Worm (Caenorhabditis elegans) whole organism, young adult: ENCODE data around the gene polk-1.
A peak's percentile ranks its signal among the peaks of the same experiment; 100 is the strongest.

ENCODE experiments used
- C06A6.2 ChIP-seq: fragments of 200-800 bp; sonication (Bioruptor generic); conservative IDR thresholded peaks from 2 replicates; pipeline ENCODE4 v1.3.6; 2022; ENCODE audit warnings: missing genetic modification characterization, missing compliant biosample characterization
- D2030.7 ChIP-seq: fragments of 200-800 bp; sonication (Bioruptor generic); IDR thresholded peaks from 2 replicates; pipeline ENCODE4 v1.3.6; 2022; ENCODE audit warnings: missing genetic modification reagents, missing genetic modification characterization, missing compliant biosample characterization
- F37B4.10 ChIP-seq: fragments of 200-800 bp; sonication (Bioruptor generic); IDR thresholded peaks from 2 replicates; pipeline ENCODE4 v1.3.6; 2022; ENCODE audit warnings: missing genetic modification characterization, missing compliant biosample characterization
- F55B11.4 ChIP-seq: sonication (generic microtip); optimal IDR thresholded peaks from 2 replicates; lab custom pipeline; 2016; ENCODE audit warnings: missing compliant biosample characterization, missing genetic modification characterization, borderline replicate concordance; ENCODE audit not compliant: insufficient read depth
- K11D2.4 ChIP-seq: fragments of 200-800 bp; sonication (Bioruptor generic); IDR thresholded peaks from 2 replicates; pipeline ENCODE4 v1.3.6; 2022; ENCODE audit warnings: missing genetic modification reagents, missing genetic modification characterization, missing compliant biosample characterization
- K12H6.12 ChIP-seq: fragments of 200-800 bp; sonication (Bioruptor generic); optimal IDR thresholded peaks from 2 replicates; lab custom pipeline; 2018; ENCODE audit warnings: mild to moderate bottlenecking, missing genetic modification characterization, missing compliant biosample characterization
- T26A5.8 ChIP-seq: sonication (generic microtip); optimal IDR thresholded peaks from 2 replicates; lab custom pipeline; 2016; ENCODE audit warnings: missing genetic modification characterization, missing compliant biosample characterization
- Y79H2A.3 ChIP-seq: fragments of 200-800 bp; sonication (Bioruptor generic); conservative IDR thresholded peaks from 2 replicates; pipeline ENCODE4 v1.3.6; 2022; ENCODE audit warnings: missing genetic modification reagents, missing genetic modification characterization, missing compliant biosample characterization
- Y95B8A.8 ChIP-seq: fragments of 200-800 bp; sonication (Bioruptor generic); IDR thresholded peaks from 2 replicates; pipeline ENCODE4 v1.3.6; 2022; ENCODE audit warnings: missing genetic modification reagents, missing genetic modification characterization, missing compliant biosample characterization
- athp-1 ChIP-seq: sonication (generic microtip); optimal IDR thresholded peaks from 2 replicates; lab custom pipeline; 2017; ENCODE audit warnings: mild to moderate bottlenecking, missing genetic modification characterization, missing compliant biosample characterization
- attf-3 ChIP-seq: fragments of 200-800 bp; sonication (Bioruptor generic); conservative IDR thresholded peaks from 2 replicates; pipeline ENCODE4 v1.3.6; 2022; ENCODE audit warnings: missing genetic modification reagents, missing genetic modification characterization, missing compliant biosample characterization
- bed-1 ChIP-seq: fragments of 200-800 bp; sonication (Bioruptor generic); IDR thresholded peaks from 2 replicates; pipeline ENCODE4 v1.3.6; 2022; ENCODE audit warnings: missing genetic modification reagents, missing genetic modification characterization, missing compliant biosample characterization
- ccch-3 ChIP-seq: fragments of 200-800 bp; sonication (Bioruptor generic); optimal IDR thresholded peaks from 2 replicates; lab custom pipeline; 2018; ENCODE audit warnings: mild to moderate bottlenecking, missing genetic modification characterization, missing compliant biosample characterization
- ceh-40 ChIP-seq: fragments of 200-800 bp; sonication (Bioruptor generic); IDR thresholded peaks from 2 replicates; pipeline ENCODE4 v1.3.6; 2022; ENCODE audit warnings: missing genetic modification characterization, missing compliant biosample characterization
- ceh-79 ChIP-seq: sonication (generic microtip); optimal IDR thresholded peaks from 2 replicates; lab custom pipeline; 2017; ENCODE audit warnings: mild to moderate bottlenecking, missing genetic modification characterization, missing compliant biosample characterization
- ceh-91 ChIP-seq: fragments of 200-800 bp; sonication (Bioruptor generic); IDR thresholded peaks from 2 replicates; pipeline ENCODE4 v1.3.6; 2022; ENCODE audit warnings: missing genetic modification reagents, missing genetic modification characterization, missing compliant biosample characterization
- chd-7 ChIP-seq: sonication (generic microtip); optimal IDR thresholded peaks from 2 replicates; lab custom pipeline; 2016; ENCODE audit warnings: mild to moderate bottlenecking, missing genetic modification characterization, moderate library complexity, missing compliant biosample characterization
- egl-44 ChIP-seq: fragments of 200-800 bp; sonication (Bioruptor generic); IDR thresholded peaks from 2 replicates; pipeline ENCODE4 v1.3.6; 2022; ENCODE audit warnings: missing genetic modification reagents, missing genetic modification characterization, missing compliant biosample characterization
- egrh-3 ChIP-seq: fragments of 200-800 bp; sonication (Bioruptor generic); IDR thresholded peaks from 2 replicates; pipeline ENCODE4 v1.3.6; 2022; ENCODE audit warnings: missing genetic modification reagents, missing genetic modification characterization, missing compliant biosample characterization
- ets-4 ChIP-seq: fragments of 200-800 bp; sonication (Bioruptor generic); optimal IDR thresholded peaks from 2 replicates; lab custom pipeline; 2018; ENCODE audit warnings: mild to moderate bottlenecking, missing genetic modification characterization, missing compliant biosample characterization
- gei-17 ChIP-seq: fragments of 200-800 bp; sonication (Bioruptor generic); optimal IDR thresholded peaks from 2 replicates; lab custom pipeline; 2018; ENCODE audit warnings: mild to moderate bottlenecking, missing genetic modification characterization, missing compliant biosample characterization
- hmg-1.2 ChIP-seq: fragments of 200-800 bp; sonication (Bioruptor generic); IDR thresholded peaks from 2 replicates; pipeline ENCODE4 v1.3.6; 2022; ENCODE audit warnings: missing genetic modification reagents, missing genetic modification characterization, missing compliant biosample characterization
- hmg-20 ChIP-seq: fragments of 200-800 bp; sonication (Bioruptor generic); IDR thresholded peaks from 2 replicates; pipeline ENCODE4 v1.3.6; 2022; ENCODE audit warnings: missing genetic modification reagents, missing genetic modification characterization, missing compliant biosample characterization
- hrde-1 ChIP-seq: sonication (generic microtip); optimal IDR thresholded peaks from 2 replicates; lab custom pipeline; 2016; ENCODE audit warnings: missing genetic modification characterization, mild to moderate bottlenecking, missing compliant biosample characterization, moderate library complexity, missing genotype, missing genetic modification reagents, borderline replicate concordance
- let-526 ChIP-seq: fragments of 200-800 bp; sonication (Bioruptor generic); IDR thresholded peaks from 2 replicates; pipeline ENCODE4 v1.3.6; 2022; ENCODE audit warnings: missing genetic modification reagents, missing genetic modification characterization, missing compliant biosample characterization
- let-607 ChIP-seq, 2 experiments: fragments of 200-800 bp in 1 of 2; sonication (Bioruptor generic) in 1 of 2; sonication (generic microtip) in 1 of 2; optimal IDR thresholded peaks; 2 replicates each; lab custom pipeline; 2016 to 2018; ENCODE audit warnings: mild to moderate bottlenecking in 2 of 2, missing compliant biosample characterization in 2 of 2, missing genetic modification characterization in 2 of 2, moderate library complexity in 2 of 2, missing genotype in 1 of 2
- lin-40 ChIP-seq: sonication (generic microtip); optimal IDR thresholded peaks from 2 replicates; lab custom pipeline; 2016; ENCODE audit warnings: missing genetic modification characterization, mild to moderate bottlenecking, missing compliant biosample characterization, missing genotype, missing genetic modification reagents
- lsy-27 ChIP-seq: sonication (generic microtip); optimal IDR thresholded peaks from 2 replicates; lab custom pipeline; 2017; ENCODE audit warnings: missing genetic modification characterization, mild to moderate bottlenecking, missing compliant biosample characterization, antibody characterized with exemption, missing genotype, borderline replicate concordance; ENCODE audit not compliant: insufficient read depth
- madf-6 ChIP-seq: fragments of 200-800 bp; sonication (Bioruptor generic); IDR thresholded peaks from 2 replicates; pipeline ENCODE4 v1.3.6; 2022; ENCODE audit warnings: missing genetic modification reagents, missing genetic modification characterization, missing compliant biosample characterization
- mel-28 ChIP-seq: sonication (generic microtip); optimal IDR thresholded peaks from 2 replicates; lab custom pipeline; 2016; ENCODE audit warnings: borderline replicate concordance, mild to moderate bottlenecking, missing genetic modification characterization, missing compliant biosample characterization
- nfya-1 ChIP-seq: sonication (generic microtip); optimal IDR thresholded peaks from 2 replicates; lab custom pipeline; 2017; ENCODE audit warnings: antibody characterized with exemption, missing compliant biosample characterization, missing genetic modification characterization, borderline replicate concordance; ENCODE audit not compliant: insufficient read depth
- nfya-2 ChIP-seq: fragments of 200-800 bp; sonication (Bioruptor generic); IDR thresholded peaks from 2 replicates; pipeline ENCODE4 v1.3.6; 2022; ENCODE audit warnings: missing genetic modification reagents, missing genetic modification characterization, missing compliant biosample characterization
- nfyb-1 ChIP-seq: fragments of 200-800 bp; sonication (Bioruptor generic); IDR thresholded peaks from 2 replicates; pipeline ENCODE4 v1.3.6; 2022; ENCODE audit warnings: missing genetic modification reagents, missing genetic modification characterization, missing compliant biosample characterization
- nhr-120 ChIP-seq: fragments of 200-800 bp; sonication (Bioruptor generic); IDR thresholded peaks from 2 replicates; pipeline ENCODE4 v1.3.6; 2022; ENCODE audit warnings: missing genetic modification characterization, missing compliant biosample characterization
- nhr-80 ChIP-seq: sonication (generic microtip); optimal IDR thresholded peaks from 2 replicates; lab custom pipeline; 2016; ENCODE audit warnings: missing genetic modification characterization, missing compliant biosample characterization
- pbrm-1 ChIP-seq: fragments of 200-800 bp; sonication (Bioruptor generic); IDR thresholded peaks from 2 replicates; pipeline ENCODE4 v1.3.6; 2022; ENCODE audit warnings: missing genetic modification reagents, missing genetic modification characterization, missing compliant biosample characterization
- rcor-1 ChIP-seq: fragments of 200-800 bp; sonication (Bioruptor generic); IDR thresholded peaks from 2 replicates; pipeline ENCODE4 v1.3.6; 2022; ENCODE audit warnings: missing genetic modification reagents, missing genetic modification characterization, missing compliant biosample characterization
- snpc-1.1 ChIP-seq: sonication (generic microtip); optimal IDR thresholded peaks from 2 replicates; lab custom pipeline; 2017; ENCODE audit warnings: missing genetic modification characterization, mild to moderate bottlenecking, missing compliant biosample characterization, antibody characterized with exemption, moderate library complexity, missing genotype, missing genetic modification reagents; ENCODE audit not compliant: insufficient read depth
- snpc-1.3 ChIP-seq: sonication (generic microtip); optimal IDR thresholded peaks from 2 replicates; lab custom pipeline; 2017; ENCODE audit warnings: missing genetic modification characterization, mild to moderate bottlenecking, missing compliant biosample characterization, antibody characterized with exemption, moderate library complexity, missing genotype, missing genetic modification reagents; ENCODE audit not compliant: insufficient read depth
- snpc-3.4 ChIP-seq: sonication (generic microtip); optimal IDR thresholded peaks from 2 replicates; lab custom pipeline; 2017; ENCODE audit warnings: missing genetic modification characterization, mild to moderate bottlenecking, missing compliant biosample characterization, antibody characterized with exemption, moderate library complexity, missing genotype, missing genetic modification reagents
- somi-1 ChIP-seq: fragments of 200-800 bp; sonication (Bioruptor generic); optimal IDR thresholded peaks from 2 replicates; lab custom pipeline; 2018; ENCODE audit warnings: mild to moderate bottlenecking, missing genetic modification characterization, missing compliant biosample characterization
- tbx-9 ChIP-seq: sonication (generic microtip); optimal IDR thresholded peaks from 2 replicates; lab custom pipeline; 2016; ENCODE audit warnings: borderline replicate concordance, missing genetic modification characterization, inconsistent platforms, missing compliant biosample characterization
- unc-130 ChIP-seq: sonication (generic microtip); optimal IDR thresholded peaks from 2 replicates; lab custom pipeline; 2016; ENCODE audit warnings: missing genetic modification reagents, missing genetic modification characterization, missing compliant biosample characterization
- zim-3 ChIP-seq: sonication (generic microtip); optimal IDR thresholded peaks from 2 replicates; lab custom pipeline; 2017; ENCODE audit warnings: mild to moderate bottlenecking, missing genetic modification characterization, moderate library complexity, missing compliant biosample characterization
- ztf-26 ChIP-seq: sonication (generic microtip); optimal IDR thresholded peaks from 2 replicates; lab custom pipeline; 2017; ENCODE audit warnings: missing genetic modification characterization, missing compliant biosample characterization
- ztf-3 ChIP-seq: fragments of 200-800 bp; sonication (Bioruptor generic); optimal IDR thresholded peaks from 2 replicates; lab custom pipeline; 2018; ENCODE audit warnings: mild to moderate bottlenecking, missing genetic modification characterization, missing compliant biosample characterization

The polk-1 gene

DNA sequence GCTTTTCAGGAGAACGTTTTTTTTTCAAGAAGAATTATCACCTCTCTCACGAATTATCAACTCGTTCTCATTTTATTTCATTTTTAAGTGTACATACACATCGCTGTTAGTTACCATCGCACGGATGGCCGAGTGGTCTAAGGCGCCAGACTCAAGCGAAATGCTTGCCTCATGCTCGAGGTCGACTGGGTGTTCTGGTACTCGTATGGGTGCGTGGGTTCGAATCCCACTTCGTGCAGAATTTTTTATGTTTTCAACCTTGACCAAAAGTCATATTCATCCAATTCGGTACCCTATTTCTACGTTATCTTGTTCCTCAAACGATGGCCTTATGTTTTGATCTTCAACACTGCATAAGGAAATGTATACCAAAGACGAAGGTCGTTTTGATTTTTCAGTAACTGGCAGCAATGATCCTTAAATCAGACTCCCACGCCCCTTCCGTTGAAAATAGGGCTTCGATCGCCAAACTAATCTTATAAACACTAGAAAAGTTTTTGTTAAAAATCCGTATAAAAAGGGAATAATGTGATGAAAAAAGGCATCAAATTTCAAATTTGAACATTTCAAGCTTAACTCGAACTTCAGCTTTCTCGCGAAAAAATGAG is 10.9 kb upstream of the polk-1 start, which contains the start of gene fip-1 (continued):
- TF ChIP-seq ceh-40 (GFP tag; lab: Robert Waterston, UW): no peak
- TF ChIP-seq lsy-27 (tag; lab: Kevin White, UChicago): no peak
- TF ChIP-seq gei-17 (GFP tag; lab: Kevin White, UChicago): no peak
- TF ChIP-seq K11D2.4: no peak
- peak; percentile 58 for TF ChIP-seq snpc-3.4
- peak; percentile 66 for TF ChIP-seq pbrm-1
- 0 out of 2 replicates have a peak, but pooled peaks have one; percentile 18 for TF ChIP-seq rcor-1 (GFP tag; lab: Robert Waterston, UW)
- no peak; the same call in 1 of the 2 replicates for TF ChIP-seq hmg-1.2 (GFP tag; lab: Robert Waterston, UW)
- TF ChIP-seq hmg-20 (GFP tag; lab: Robert Waterston, UW): no peak
- TF ChIP-seq hrde-1 (tag; lab: Kevin White, UChicago): peak; percentile 71
- no peak for TF ChIP-seq T26A5.8 (tag; lab: Kevin White, UChicago)
- TF ChIP-seq ztf-26: no peak
- no peak for TF ChIP-seq nhr-120 (GFP tag; lab: Robert Waterston, UW)
- TF ChIP-seq C06A6.2 (GFP tag; lab: Robert Waterston, UW): no peak
- no peak for TF ChIP-seq Y95B8A.8 (GFP tag; lab: Robert Waterston, UW)
- no peak for TF ChIP-seq ceh-79 (tag; lab: Kevin White, UChicago)
- TF ChIP-seq unc-130 (GFP tag; lab: Kevin White, UChicago): no peak
- TF ChIP-seq F55B11.4 (tag; lab: Kevin White, UChicago): no peak
- peak; percentile 41; the same call in 1 of the 2 replicates for TF ChIP-seq attf-3 (GFP tag; lab: Robert Waterston, UW)
- TF ChIP-seq snpc-1.3 (tag; lab: Kevin White, UChicago): peak; percentile 66
- no peak for TF ChIP-seq K12H6.12 (tag; lab: Kevin White, UChicago)
- TF ChIP-seq nfya-1 (tag; lab: Kevin White, UChicago): no peak
- peak; percentile 50 for TF ChIP-seq zim-3 (tag; lab: Kevin White, UChicago)
- TF ChIP-seq athp-1: peak; percentile 79
- peak; percentile 68; the same call in 1 of the 2 replicates for TF ChIP-seq madf-6 (GFP tag; lab: Robert Waterston, UW)
- TF ChIP-seq Y79H2A.3 (GFP tag; lab: Robert Waterston, UW): no peak
- no peak for TF ChIP-seq lin-40
- no peak for TF ChIP-seq snpc-1.1 (tag; lab: Kevin White, UChicago)
- TF ChIP-seq mel-28: no peak
- TF ChIP-seq ets-4: no peak
- TF ChIP-seq F37B4.10 (GFP tag; lab: Robert Waterston, UW): no peak
- peak; percentile 76 for TF ChIP-seq D2030.7
- TF ChIP-seq tbx-9: no peak
- peak; percentile 34; the same call in 1 of the 2 replicates for TF ChIP-seq egrh-3 (GFP tag; lab: Robert Waterston, UW)
- TF ChIP-seq ztf-3 (GFP tag; lab: Kevin White, UChicago): no peak
- peak; percentile 19 for TF ChIP-seq nhr-80 (tag; lab: Kevin White, UChicago)
- TF ChIP-seq ccch-3 (GFP tag; lab: Kevin White, UChicago): no peak
- no peak for TF ChIP-seq let-526 (GFP tag; lab: Robert Waterston, UW)
- no peak for TF ChIP-seq somi-1 (GFP tag; lab: Kevin White, UChicago)
- 0 out of 2 replicates have a peak, but pooled peaks have one; percentile 71 for TF ChIP-seq bed-1 (GFP tag; lab: Robert Waterston, UW)
- TF ChIP-seq ceh-91 (GFP tag; lab: Robert Waterston, UW): no peak
- TF ChIP-seq egl-44 (GFP tag; lab: Robert Waterston, UW): no peak
- no peak for TF ChIP-seq chd-7 (tag; lab: Kevin White, UChicago)
- TF ChIP-seq let-607 (tag; optimal IDR thresholded peaks at IDR 0.05; lab: Kevin White, UChicago): peak in 1 of 2 experiments; percentile 16
- peak; percentile 33; the same call in 1 of the 2 replicates for TF ChIP-seq nfya-2 (GFP tag; lab: Robert Waterston, UW)
- no peak for TF ChIP-seq nfyb-1
